Worm (Caenorhabditis elegans): ENCODE results near the gene nrde-3.
A peak's percentile ranks its signal among the peaks of the same experiment; 100 is the strongest.

nrde-3 gene

DNA sequence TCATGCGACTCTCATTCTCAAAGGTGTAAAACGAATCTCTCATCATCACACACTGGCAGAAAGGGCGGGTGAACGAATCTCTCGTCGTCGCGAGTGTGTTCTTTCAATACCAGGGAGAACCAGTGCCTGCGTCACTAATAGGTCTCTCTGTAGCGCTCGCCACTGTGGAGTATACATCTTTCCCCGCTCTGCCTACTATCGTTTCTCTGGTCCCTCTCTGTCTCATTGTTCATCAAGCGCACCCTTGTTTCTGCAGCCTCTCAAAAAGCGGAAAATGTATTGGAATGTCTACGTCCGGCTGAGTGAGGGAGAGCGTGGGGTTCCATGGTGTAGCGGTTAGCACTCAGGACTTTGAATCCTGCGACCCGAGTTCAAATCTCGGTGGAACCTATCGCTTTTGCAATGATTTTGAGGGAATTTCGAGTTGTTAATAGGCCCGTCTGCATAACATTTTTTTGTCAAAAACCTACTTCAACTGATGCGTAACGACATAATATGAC lies 38.1 kb downstream of the nrde-3 start (continued):
- TF ChIP-seq pag-3 (tag; optimal IDR thresholded peaks at IDR 0.05; ENCODE audit: borderline replicate concordance, insufficient read depth) = peak; percentile 66
- peak in 1 of 2 experiments; percentile 77 for TF ChIP-seq mdl-1 (tag; optimal IDR thresholded peaks at IDR 0.05)
- TF ChIP-seq swsn-7 (tag; optimal IDR thresholded peaks at IDR 0.05) = peak; percentile 89
- TF ChIP-seq jun-1 (tag; optimal IDR thresholded peaks at IDR 0.05) = peak; percentile 93
- no peak for TF ChIP-seq ces-1 (GFP tag; optimal IDR thresholded peaks at IDR 0.05)
- peak; percentile 87 for TF ChIP-seq irx-1 (tag; optimal IDR thresholded peaks at IDR 0.05)
- no peak for TF ChIP-seq vab-15 (tag; optimal IDR thresholded peaks at IDR 0.05)
- no peak for TF ChIP-seq C34B4.2 (tag; optimal IDR thresholded peaks at IDR 0.05)
- no peak for TF ChIP-seq efl-3 (GFP tag; optimal IDR thresholded peaks at IDR 0.05)
- TF ChIP-seq zag-1 (tag; optimal IDR thresholded peaks at IDR 0.05) = no peak
- TF ChIP-seq egl-13 (tag; optimal IDR thresholded peaks at IDR 0.05) = peak; percentile 83
- peak; percentile 23 for TF ChIP-seq nhr-76 (tag; optimal IDR thresholded peaks at IDR 0.05)
- TF ChIP-seq lin-15B (tag; optimal IDR thresholded peaks at IDR 0.05) = no peak
- peak; percentile 80 for TF ChIP-seq ceh-8 (GFP tag; optimal IDR thresholded peaks at IDR 0.05)
- TF ChIP-seq hlh-17 (GFP tag; optimal IDR thresholded peaks at IDR 0.05; ENCODE audit: borderline replicate concordance) = no peak
- peak; percentile 71 for TF ChIP-seq zip-4 (GFP tag; optimal IDR thresholded peaks at IDR 0.05)
- peak; percentile 96 for TF ChIP-seq dsc-1 (tag; optimal IDR thresholded peaks at IDR 0.05)
- TF ChIP-seq ceh-88 (GFP tag; IDR thresholded peaks at IDR 0.05) = peak; percentile 67
- TF ChIP-seq ceh-90 (tag; optimal IDR thresholded peaks at IDR 0.05) = no peak
- peak; percentile 57 for TF ChIP-seq fos-1 (tag; optimal IDR thresholded peaks at IDR 0.05)
- TF ChIP-seq ama-1 (optimal IDR thresholded peaks at IDR 0.05) = no peak
- peak in 2 of 3 experiments; percentile 53 for TF ChIP-seq dpl-1 (GFP tag; optimal IDR thresholded peaks at IDR 0.05)
- peak; percentile 21 for TF ChIP-seq F16B12.6 (tag; optimal IDR thresholded peaks at IDR 0.05)
- peak; percentile 77 for TF ChIP-seq aly-2 (tag; optimal IDR thresholded peaks at IDR 0.05)
- TF ChIP-seq fkh-10 (GFP tag; optimal IDR thresholded peaks at IDR 0.05) = peak; percentile 96
- peak; percentile 79 for TF ChIP-seq rnt-1 (tag; optimal IDR thresholded peaks at IDR 0.05)
- no peak for TF ChIP-seq hlh-4 (tag; optimal IDR thresholded peaks at IDR 0.05)
- peak; percentile 92 for TF ChIP-seq nhr-90 (tag; optimal IDR thresholded peaks at IDR 0.05; ENCODE audit: poor library complexity)
- TF ChIP-seq mab-9 (GFP tag; IDR thresholded peaks at IDR 0.05) = peak; percentile 57; the same call in 1 of the 2 replicates
- TF ChIP-seq Y116A8C.19 (tag; optimal IDR thresholded peaks at IDR 0.05; ENCODE audit: borderline replicate concordance) = no peak
- peak; percentile 73 for TF ChIP-seq elt-2 (tag; optimal IDR thresholded peaks at IDR 0.05)

DNA sequence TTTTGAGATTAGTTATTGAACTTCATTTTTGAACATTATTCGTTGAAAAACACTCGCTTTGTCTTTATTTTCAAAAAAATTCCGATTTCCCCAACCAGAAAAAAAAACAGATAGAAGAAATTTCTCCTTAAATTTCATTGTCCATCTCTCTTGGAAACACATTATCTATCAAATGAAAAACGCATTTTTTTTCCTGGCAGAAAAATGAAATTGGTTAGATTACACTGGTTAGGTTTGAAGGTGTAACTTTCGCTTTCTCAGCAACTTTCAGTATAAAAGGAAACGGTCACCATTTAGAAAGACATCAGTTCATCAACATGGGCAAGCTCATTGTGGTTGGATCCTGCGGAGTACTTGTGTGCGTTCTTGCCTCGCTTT lies 49.4 kb downstream of the nrde-3 start, which contains the start of gene col-19:
col-19 (plus strand) TSS at position 301 of the 378 bp plus-strand sequence.
- no peak for TF ChIP-seq lin-14 (GFP tag; optimal IDR thresholded peaks at IDR 0.05)
- TF ChIP-seq ets-5 (GFP tag; IDR thresholded peaks at IDR 0.05) = no peak
- no peak for TF ChIP-seq nhr-28 (tag; optimal IDR thresholded peaks at IDR 0.05)
- TF ChIP-seq sox-4 (tag; optimal IDR thresholded peaks at IDR 0.05) = no peak
- TF ChIP-seq irx-1 (tag; optimal IDR thresholded peaks at IDR 0.05) = no peak
- no peak for TF ChIP-seq egl-13 (tag; optimal IDR thresholded peaks at IDR 0.05)
- no peak for TF ChIP-seq nhr-237 (tag; optimal IDR thresholded peaks at IDR 0.05)
- no peak for TF ChIP-seq tlp-1 (tag; optimal IDR thresholded peaks at IDR 0.05)
- TF ChIP-seq efl-3 (GFP tag; optimal IDR thresholded peaks at IDR 0.05) = no peak
- TF ChIP-seq fkh-4 (tag; optimal IDR thresholded peaks at IDR 0.05; ENCODE audit: borderline replicate concordance) = no peak
- TF ChIP-seq nhr-77 (tag; optimal IDR thresholded peaks at IDR 0.05) = no peak
- TF ChIP-seq unc-98 (GFP tag; IDR thresholded peaks at IDR 0.05) = no peak
- TF ChIP-seq vab-15 (tag; optimal IDR thresholded peaks at IDR 0.05) = no peak
- TF ChIP-seq pqm-1 (tag; optimal IDR thresholded peaks at IDR 0.05) = no peak
- TF ChIP-seq C16A3.4 (tag; optimal IDR thresholded peaks at IDR 0.05) = no peak
- no peak for TF ChIP-seq skn-1 (tag; optimal IDR thresholded peaks at IDR 0.05)
- no peak for TF ChIP-seq dsc-1 (tag; optimal IDR thresholded peaks at IDR 0.05)
